ENCODE assay signal across 6 fruit fly cellular contexts in the genomic region with DNA sequence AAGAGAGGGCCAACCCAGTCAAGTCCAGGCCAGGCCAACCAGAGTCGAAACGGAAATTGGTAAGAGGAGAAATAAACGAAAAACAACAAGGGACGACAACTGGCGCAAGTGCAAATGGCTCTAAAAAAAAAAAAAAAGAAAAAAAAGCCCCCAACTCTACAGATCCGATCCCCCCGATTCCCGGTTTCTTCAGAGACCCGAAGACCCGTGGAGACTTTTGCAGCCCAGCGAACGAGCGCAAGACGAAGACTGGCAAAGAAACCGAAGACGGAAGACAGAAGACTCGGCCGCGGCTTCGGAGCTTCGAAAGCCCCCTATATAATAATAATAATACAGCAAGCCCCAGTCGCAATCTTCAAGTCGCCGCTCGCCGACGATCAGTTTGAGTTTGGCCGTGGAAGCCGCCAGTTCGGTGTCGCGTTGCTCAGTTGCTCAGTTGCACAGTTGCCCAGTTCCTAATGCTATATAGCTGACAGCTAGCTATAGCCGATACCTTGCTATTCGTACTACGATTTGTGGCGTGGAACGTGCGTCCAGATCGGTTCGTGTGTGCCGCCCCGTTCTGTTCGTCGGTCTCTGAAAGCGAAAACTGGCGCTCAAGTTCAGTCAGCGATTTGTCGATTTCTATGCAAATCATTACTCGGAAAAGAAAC.
TF ChIP-seq lines count a peak whose summit lies in the region.

No protein-coding gene starts in this region.

- TF ChIP-seq CTCF in whole organism, embryonic (GFP tag; optimal IDR thresholded peaks at IDR 0.05; lab: Kevin White, UChicago) = no peak

TF ChIP-seq in whole organism, 6 proteins besides CTCF, POLR2A, EP300 and RAD21:
- TF ChIP-seq psq (optimal IDR thresholded peaks at IDR 0.05; lab: Kevin White, UChicago) (no peak), EcR (GFP tag; optimal IDR thresholded peaks at IDR 0.05; lab: Kevin White, UChicago) (peak in 1 of 2 experiments; percentile 7), Dll (optimal IDR thresholded peaks at IDR 0.05; lab: Kevin White, UChicago) (peak; percentile 11)
TF ChIP-seq in whole organism: peak in this region for 2.

TF ChIP-seq in whole organism, adult, 20 proteins besides CTCF, POLR2A, EP300 and RAD21:
- TF ChIP-seq bab1 (GFP tag; optimal IDR thresholded peaks at IDR 0.05; lab: Kevin White, UChicago) (peak; percentile 37), CG12768 (GFP tag; optimal IDR thresholded peaks at IDR 0.05; lab: Kevin White, UChicago) (no peak), tj (GFP tag; optimal IDR thresholded peaks at IDR 0.05; lab: Kevin White, UChicago) (peak; percentile 53)

TF ChIP-seq in whole organism, embryonic, 481 proteins besides CTCF, POLR2A, EP300 and RAD21 (continues in another document):
- TF ChIP-seq CG10654 (GFP tag; optimal IDR thresholded peaks at IDR 0.05; lab: Kevin White, UChicago) = no peak
- peak; percentile 82 for TF ChIP-seq abd-A (tag; optimal IDR thresholded peaks at IDR 0.05; lab: Kevin White, UChicago)
- peak; percentile 57 for TF ChIP-seq sqz (GFP tag; optimal IDR thresholded peaks at IDR 0.05; lab: Kevin White, UChicago)
- TF ChIP-seq BtbVII (GFP tag; optimal IDR thresholded peaks at IDR 0.05; lab: Kevin White, UChicago) = peak; percentile 21
- TF ChIP-seq Adf1 (GFP tag; IDR thresholded peaks at IDR 0.05; lab: Robert Waterston, UW) = peak; percentile 25; the same call in 1 of the 2 replicates
- TF ChIP-seq CG13296 (GFP tag; optimal IDR thresholded peaks at IDR 0.05; lab: Kevin White, UChicago) = peak; percentile 1
- peak in 1 of 2 experiments; percentile 46 for TF ChIP-seq bsh (GFP tag; optimal IDR thresholded peaks at IDR 0.05; lab: Kevin White, UChicago)
- TF ChIP-seq br (optimal IDR thresholded peaks at IDR 0.05; lab: Kevin White, UChicago) = no peak
- TF ChIP-seq Drgx (GFP tag; IDR thresholded peaks at IDR 0.05; lab: Robert Waterston, UW) = peak; percentile 5; the same call in 1 of the 2 replicates
- TF ChIP-seq otp (GFP tag; IDR thresholded peaks at IDR 0.05; lab: Robert Waterston, UW) = no peak
- peak; percentile 34; the same call in 1 of the 2 replicates for TF ChIP-seq bbx (GFP tag; IDR thresholded peaks at IDR 0.05; lab: Robert Waterston, UW; ENCODE audit: partially characterized antibody)
- TF ChIP-seq sens (GFP tag; lab: Kevin White, UChicago) = peak; percentile 40
- peak; percentile 6 for TF ChIP-seq CG2120 (GFP tag; optimal IDR thresholded peaks at IDR 0.05; lab: Kevin White, UChicago)
- TF ChIP-seq sug (tag; optimal IDR thresholded peaks at IDR 0.05; lab: Kevin White, UChicago) = peak; percentile 17
- peak; percentile 47; the same call in 1 of the 2 replicates for TF ChIP-seq NFAT (GFP tag; IDR thresholded peaks at IDR 0.05; lab: Robert Waterston, UW)
- no peak for TF ChIP-seq CG3726 (GFP tag; IDR thresholded peaks at IDR 0.05; lab: Robert Waterston, UW)
- TF ChIP-seq CG13894 (tag; optimal IDR thresholded peaks at IDR 0.05; lab: Kevin White, UChicago) = peak; percentile 80
- TF ChIP-seq Jarid2 (GFP tag; optimal IDR thresholded peaks at IDR 0.05; lab: Kevin White, UChicago) = peak; percentile 77

TF ChIP-seq in whole organism, prepupa, 60 proteins besides CTCF, POLR2A, EP300 and RAD21 (continues in another document):
- TF ChIP-seq CG8119 (GFP tag; IDR thresholded peaks at IDR 0.05; lab: Robert Waterston, UW) (peak; percentile 62; the same call in 2 of the 3 replicates), achi (GFP tag; optimal IDR thresholded peaks at IDR 0.05; lab: Kevin White, UChicago) (peak; percentile 33), CG34406 (GFP tag; optimal IDR thresholded peaks at IDR 0.05; lab: Kevin White, UChicago) (peak; percentile 68), Ets96B (tag; optimal IDR thresholded peaks at IDR 0.05; lab: Kevin White, UChicago) (peak; percentile 32), cyc (GFP tag; optimal IDR thresholded peaks at IDR 0.05; lab: Kevin White, UChicago) (no peak), Met (GFP tag; optimal IDR thresholded peaks at IDR 0.05; lab: Kevin White, UChicago) (peak; percentile 20), spab (GFP tag; optimal IDR thresholded peaks at IDR 0.05; lab: Kevin White, UChicago) (peak; percentile 72), CG11294 (GFP tag; IDR thresholded peaks at IDR 0.05; lab: Robert Waterston, UW) (no peak), dsx (GFP tag; optimal IDR thresholded peaks at IDR 0.05; lab: Kevin White, UChicago; ENCODE audit: poor library complexity, severe bottlenecking) (peak; percentile 40), CG9139 (GFP tag; optimal IDR thresholded peaks at IDR 0.05; lab: Kevin White, UChicago) (peak; percentile 88), CG6163 (GFP tag; IDR thresholded peaks at IDR 0.05; lab: Robert Waterston, UW) (peak; percentile 93), lz (GFP tag; optimal IDR thresholded peaks at IDR 0.05; lab: Kevin White, UChicago) (no peak), fd59A (GFP tag; optimal IDR thresholded peaks at IDR 0.05; lab: Kevin White, UChicago) (peak; percentile 10), CG6792 (GFP tag; optimal IDR thresholded peaks at IDR 0.05; lab: Kevin White, UChicago) (peak; percentile 44), acj6 (GFP tag; optimal IDR thresholded peaks at IDR 0.05; lab: Kevin White, UChicago) (peak; percentile 9), CG7368 (GFP tag; optimal IDR thresholded peaks at IDR 0.05; lab: Kevin White, UChicago) (peak; percentile 57), ss (GFP tag; optimal IDR thresholded peaks at IDR 0.05; lab: Kevin White, UChicago) (peak; percentile 88 to 89), Hr4 (GFP tag; optimal IDR thresholded peaks at IDR 0.05; lab: Kevin White, UChicago) (no peak), CG15336 (GFP tag; IDR thresholded peaks at IDR 0.05; lab: Robert Waterston, UW) (peak; percentile 67)

TF ChIP-seq in whole organism, pupa, 21 proteins besides CTCF, POLR2A, EP300 and RAD21 (continues in another document):
- TF ChIP-seq CG17806 (tag; optimal IDR thresholded peaks at IDR 0.05; lab: Kevin White, UChicago) = peak; percentile 35
- no peak for TF ChIP-seq D1 (tag; optimal IDR thresholded peaks at IDR 0.05; lab: Kevin White, UChicago)
- TF ChIP-seq CG8159 (tag; optimal IDR thresholded peaks at IDR 0.05; lab: Kevin White, UChicago) = peak; percentile 62
- peak; percentile 85 for TF ChIP-seq CG13204 (GFP tag; optimal IDR thresholded peaks at IDR 0.05; lab: Kevin White, UChicago)
- TF ChIP-seq rn (GFP tag; IDR thresholded peaks at IDR 0.05; lab: Robert Waterston, UW) = peak; percentile 21; the same call in 1 of the 2 replicates
- TF ChIP-seq fd96Ca (GFP tag; IDR thresholded peaks at IDR 0.05; lab: Robert Waterston, UW) = peak; percentile 16; the same call in 1 of the 3 replicates
- TF ChIP-seq CG9948 (tag; optimal IDR thresholded peaks at IDR 0.05; lab: Kevin White, UChicago) = peak; percentile 59
- peak; percentile 54 for TF ChIP-seq CG34367 (tag; optimal IDR thresholded peaks at IDR 0.05; lab: Kevin White, UChicago)
- TF ChIP-seq CG10348 (GFP tag; IDR thresholded peaks at IDR 0.05; lab: Robert Waterston, UW) = no peak
- peak; percentile 81 for TF ChIP-seq Pif1B (GFP tag; optimal IDR thresholded peaks at IDR 0.05; lab: Kevin White, UChicago)
- TF ChIP-seq CG15710 (tag; optimal IDR thresholded peaks at IDR 0.05; lab: Kevin White, UChicago) = peak; percentile 55
- TF ChIP-seq CG32121 (GFP tag; IDR thresholded peaks at IDR 0.05; lab: Robert Waterston, UW) = peak; percentile 14; the same call in 1 of the 2 replicates
- TF ChIP-seq EcR (GFP tag; optimal IDR thresholded peaks at IDR 0.05; lab: Kevin White, UChicago) = peak; percentile 63
- peak; percentile 37; the same call in 1 of the 2 replicates for TF ChIP-seq CG12605 (GFP tag; IDR thresholded peaks at IDR 0.05; lab: Robert Waterston, UW)
- peak; percentile 45; the same call in 1 of the 2 replicates for TF ChIP-seq Ets98B (GFP tag; IDR thresholded peaks at IDR 0.05; lab: Robert Waterston, UW)
- TF ChIP-seq gl (tag; optimal IDR thresholded peaks at IDR 0.05; lab: Kevin White, UChicago) = peak; percentile 60
- TF ChIP-seq Snoo (tag; optimal IDR thresholded peaks at IDR 0.05; lab: Kevin White, UChicago) = peak; percentile 70
- peak; percentile 37 for TF ChIP-seq CG14655 (GFP tag; optimal IDR thresholded peaks at IDR 0.05; lab: Kevin White, UChicago)
- TF ChIP-seq CG8301 (tag; optimal IDR thresholded peaks at IDR 0.05; lab: Kevin White, UChicago) = peak; percentile 5
- peak; percentile 86 for TF ChIP-seq Pif1A (GFP tag; optimal IDR thresholded peaks at IDR 0.05; lab: Kevin White, UChicago)

TF ChIP-seq in whole organism, wandering third instar larva, 38 proteins besides CTCF, POLR2A, EP300 and RAD21 (continues in another document):
- TF ChIP-seq h (GFP tag; optimal IDR thresholded peaks at IDR 0.05; lab: Kevin White, UChicago) = peak; percentile 66
- peak; percentile 28 for TF ChIP-seq brk (GFP tag; optimal IDR thresholded peaks at IDR 0.05; lab: Kevin White, UChicago)
- TF ChIP-seq CG32264 (GFP tag; optimal IDR thresholded peaks at IDR 0.05; lab: Kevin White, UChicago) = no peak
- TF ChIP-seq fru (GFP tag; optimal IDR thresholded peaks at IDR 0.05; lab: Kevin White, UChicago) = peak; percentile 14
- peak; percentile 2 for TF ChIP-seq Hnf4 (GFP tag; optimal IDR thresholded peaks at IDR 0.05; lab: Kevin White, UChicago)
- no peak for TF ChIP-seq ey (GFP tag; optimal IDR thresholded peaks at IDR 0.05; lab: Kevin White, UChicago)
- TF ChIP-seq OdsH (GFP tag; optimal IDR thresholded peaks at IDR 0.05; lab: Kevin White, UChicago) = no peak
- no peak for TF ChIP-seq N (GFP tag; optimal IDR thresholded peaks at IDR 0.05; lab: Kevin White, UChicago)
- TF ChIP-seq Vsx2 (GFP tag; optimal IDR thresholded peaks at IDR 0.05; lab: Kevin White, UChicago; ENCODE audit: partially characterized antibody) = no peak
- TF ChIP-seq foxo (GFP tag; optimal IDR thresholded peaks at IDR 0.05; lab: Kevin White, UChicago) = peak; percentile 9 to 64
- TF ChIP-seq sv (GFP tag; optimal IDR thresholded peaks at IDR 0.05; lab: Kevin White, UChicago) = no peak
- no peak for TF ChIP-seq lola (GFP tag; optimal IDR thresholded peaks at IDR 0.05; lab: Kevin White, UChicago)
- no peak for TF ChIP-seq tai (GFP tag; optimal IDR thresholded peaks at IDR 0.05; lab: Kevin White, UChicago)
- TF ChIP-seq br (GFP tag; optimal IDR thresholded peaks at IDR 0.05; lab: Kevin White, UChicago) = peak; percentile 30
- no peak for TF ChIP-seq Myc (optimal IDR thresholded peaks at IDR 0.05; lab: Kevin White, UChicago)
- TF ChIP-seq CG9705 (GFP tag; optimal IDR thresholded peaks at IDR 0.05; lab: Kevin White, UChicago) = no peak
- TF ChIP-seq Dfd (GFP tag; optimal IDR thresholded peaks at IDR 0.05; lab: Kevin White, UChicago) = no peak
- no peak for TF ChIP-seq Hr83 (GFP tag; optimal IDR thresholded peaks at IDR 0.05; lab: Kevin White, UChicago; ENCODE audit: poor library complexity, severe bottlenecking)
- no peak for TF ChIP-seq HLH106 (tag; optimal IDR thresholded peaks at IDR 0.05; lab: Kevin White, UChicago)
- TF ChIP-seq Mio (GFP tag; optimal IDR thresholded peaks at IDR 0.05; lab: Kevin White, UChicago) = no peak
- TF ChIP-seq pan (optimal IDR thresholded peaks at IDR 0.05; lab: Kevin White, UChicago) = no peak
- TF ChIP-seq woc (GFP tag; optimal IDR thresholded peaks at IDR 0.05; lab: Kevin White, UChicago) = no peak
- TF ChIP-seq Hr78 (GFP tag; optimal IDR thresholded peaks at IDR 0.05; lab: Kevin White, UChicago) = no peak
- no peak for TF ChIP-seq dsf (GFP tag; optimal IDR thresholded peaks at IDR 0.05; lab: Kevin White, UChicago; ENCODE audit: borderline replicate concordance)
